Fruit fly (Drosophila melanogaster) whole organism, embryonic: Measurements from ENCODE around the gene CG7519.

Experiments
- Antp ChIP-seq: fragments of 200-800 bp; sonication (Bioruptor generic); optimal IDR thresholded peaks from 3 replicates; lab custom pipeline; 2016; ENCODE audit warnings: missing biosample characterization, missing genetic modification characterization
- CG10267 ChIP-seq: fragments of 200-800 bp; sonication (Bioruptor generic); optimal IDR thresholded peaks from 2 replicates; lab custom pipeline; 2018; ENCODE audit warnings: missing biosample characterization, mild to moderate bottlenecking, missing genetic modification characterization, moderate library complexity
- CG10431 ChIP-seq: fragments of 200-800 bp; sonication (Bioruptor generic); optimal IDR thresholded peaks from 3 replicates; lab custom pipeline; 2018; ENCODE audit warnings: missing biosample characterization, mild to moderate bottlenecking, missing genetic modification characterization
- CG15479 ChIP-seq: fragments of 200-800 bp; sonication (Bioruptor generic); optimal IDR thresholded peaks from 3 replicates; lab custom pipeline; 2019; ENCODE audit warnings: missing biosample characterization, mild to moderate bottlenecking, missing genetic modification characterization, moderate library complexity
- CG16813 ChIP-seq: fragments of 200-800 bp; sonication (Bioruptor generic); IDR thresholded peaks from 3 replicates; pipeline ENCODE4 v1.3.6; 2022; ENCODE audit warnings: missing biosample characterization, missing genetic modification characterization; ENCODE audit not compliant: partially characterized antibody
- CG17186 ChIP-seq: fragments of 200-800 bp; sonication (Bioruptor generic); optimal IDR thresholded peaks from 3 replicates; lab custom pipeline; 2017; ENCODE audit warnings: missing biosample characterization, missing genetic modification reagents, missing genetic modification characterization
- CG17385 ChIP-seq: fragments of 200-800 bp; sonication (Bioruptor generic); optimal IDR thresholded peaks from 3 replicates; lab custom pipeline; 2018; ENCODE audit warnings: missing biosample characterization, mild to moderate bottlenecking, missing genetic modification characterization
- CG17568 ChIP-seq: fragments of 200-800 bp; sonication (Bioruptor generic); optimal IDR thresholded peaks from 2 replicates; lab custom pipeline; 2018; ENCODE audit warnings: missing biosample characterization, mild to moderate bottlenecking, missing genetic modification characterization, moderate library complexity
- CG17829 ChIP-seq: fragments of 200-800 bp; optimal IDR thresholded peaks from 2 replicates; lab custom pipeline; 2019; ENCODE audit warnings: missing biosample characterization, mild to moderate bottlenecking, missing genetic modification characterization, moderate library complexity
- CG2202 ChIP-seq: fragments of 200-800 bp; sonication (Bioruptor generic); optimal IDR thresholded peaks from 2 replicates; lab custom pipeline; 2018; ENCODE audit warnings: missing biosample characterization, mild to moderate bottlenecking, missing genetic modification characterization
- CG30431 ChIP-seq: fragments of 200-800 bp; sonication (Bioruptor generic); optimal IDR thresholded peaks from 2 replicates; lab custom pipeline; 2017; ENCODE audit warnings: missing biosample characterization, missing genetic modification characterization
- CG3407 ChIP-seq: fragments of 200-800 bp; sonication (Bioruptor generic); optimal IDR thresholded peaks from 2 replicates; lab custom pipeline; 2018; ENCODE audit warnings: missing biosample characterization, mild to moderate bottlenecking, missing genetic modification characterization
- CG43689 ChIP-seq: fragments of 200-800 bp; sonication (Bioruptor generic); IDR thresholded peaks from 2 replicates; pipeline ENCODE4 v1.3.6; 2022; ENCODE audit warnings: missing biosample characterization, missing genetic modification characterization
- CG4617 ChIP-seq: fragments of 200-800 bp; sonication (Bioruptor generic); optimal IDR thresholded peaks from 3 replicates; lab custom pipeline; 2016; ENCODE audit warnings: missing biosample characterization, missing genetic modification characterization, borderline replicate concordance
- CG5245 ChIP-seq: fragments of 200-800 bp; sonication (Bioruptor generic); optimal IDR thresholded peaks from 3 replicates; lab custom pipeline; 2016; ENCODE audit warnings: missing biosample characterization, missing genetic modification characterization
- CG5953 ChIP-seq: fragments of 200-800 bp; sonication (Bioruptor generic); IDR thresholded peaks from 2 replicates; pipeline ENCODE4 v1.3.6; 2022; ENCODE audit warnings: missing biosample characterization, missing genetic modification characterization
- CG6854 ChIP-seq: fragments of 200-800 bp; sonication (Bioruptor generic); optimal IDR thresholded peaks from 3 replicates; lab custom pipeline; 2017; ENCODE audit warnings: missing biosample characterization, mild to moderate bottlenecking, missing genetic modification characterization
- CG8944 ChIP-seq: fragments of 200-800 bp; sonication (Bioruptor generic); optimal IDR thresholded peaks from 3 replicates; lab custom pipeline; 2016; ENCODE audit warnings: missing biosample characterization, missing genetic modification characterization
- Doc2 ChIP-seq: fragments of 200-800 bp; sonication (Bioruptor generic); IDR thresholded peaks from 2 replicates; pipeline ENCODE4 v1.3.6; 2022; ENCODE audit warnings: missing biosample characterization, missing genetic modification characterization
- Hr39 ChIP-seq: fragments of >200 bp; optimal IDR thresholded peaks from 2 replicates; lab custom pipeline; 2017
- Hsf ChIP-seq: fragments of 200-800 bp; sonication (Bioruptor generic); optimal IDR thresholded peaks from 3 replicates; lab custom pipeline; 2016; ENCODE audit warnings: missing biosample characterization, missing genetic modification characterization
- Kr ChIP-seq: fragments of 200-800 bp; sonication (Bioruptor generic); optimal IDR thresholded peaks from 2 replicates; lab custom pipeline; 2017; ENCODE audit warnings: missing biosample characterization, mild to moderate bottlenecking, missing genetic modification characterization
- MBD-R2 ChIP-seq: fragments of 200-800 bp; sonication (Bioruptor generic); IDR thresholded peaks from 2 replicates; pipeline ENCODE4 v1.3.6; 2022; ENCODE audit warnings: missing biosample characterization, missing genetic modification characterization
- MESR4 ChIP-seq: fragments of 200-800 bp; sonication (Bioruptor generic); optimal IDR thresholded peaks from 2 replicates; lab custom pipeline; 2018; ENCODE audit warnings: missing biosample characterization, mild to moderate bottlenecking, missing genetic modification characterization, moderate library complexity
- Neu2 ChIP-seq: fragments of 200-800 bp; sonication (Bioruptor generic); optimal IDR thresholded peaks from 3 replicates; lab custom pipeline; 2016; ENCODE audit warnings: missing biosample characterization, missing genetic modification characterization, borderline replicate concordance
- PHDP ChIP-seq: fragments of 200-800 bp; sonication (Bioruptor generic); optimal IDR thresholded peaks from 3 replicates; lab custom pipeline; 2018; ENCODE audit warnings: missing biosample characterization, mild to moderate bottlenecking, missing genetic modification characterization, moderate library complexity
- Six4 ChIP-seq: fragments of 200-800 bp; sonication (Bioruptor generic); optimal IDR thresholded peaks from 2 replicates; lab custom pipeline; 2016; ENCODE audit warnings: missing biosample characterization, missing genetic modification characterization
- abd-A ChIP-seq: fragments of 200-800 bp; sonication (Bioruptor generic); optimal IDR thresholded peaks from 3 replicates; lab custom pipeline; 2019; ENCODE audit warnings: missing biosample characterization, mild to moderate bottlenecking, missing genetic modification characterization, moderate library complexity
- chif ChIP-seq, 2 experiments: fragments of 200-800 bp; sonication (Bioruptor generic); optimal IDR thresholded peaks; 3 replicates each; lab custom pipeline; 2016; ENCODE audit warnings: missing biosample characterization in 2 of 2, missing genetic modification characterization in 2 of 2
- crc ChIP-seq: fragments of 200-800 bp; sonication (Bioruptor generic); optimal IDR thresholded peaks from 2 replicates; lab custom pipeline; 2016; ENCODE audit warnings: missing biosample characterization, missing genetic modification characterization
- croc ChIP-seq: fragments of 200-800 bp; sonication (Bioruptor generic); conservative IDR thresholded peaks from 3 replicates; pipeline ENCODE4 v1.3.6; 2022; ENCODE audit warnings: missing biosample characterization, missing genetic modification characterization
- fru ChIP-seq: fragments of >200 bp; optimal IDR thresholded peaks from 2 replicates; lab custom pipeline; 2017
- fu2 ChIP-seq: fragments of 200-800 bp; sonication (Bioruptor generic); optimal IDR thresholded peaks from 2 replicates; lab custom pipeline; 2016; ENCODE audit warnings: missing biosample characterization, missing genetic modification characterization
- hbn ChIP-seq: fragments of 200-800 bp; sonication (Bioruptor generic); IDR thresholded peaks from 2 replicates; pipeline ENCODE4 v1.3.6; 2022; ENCODE audit warnings: missing biosample characterization, missing genetic modification characterization; ENCODE audit not compliant: partially characterized antibody
- ind ChIP-seq: fragments of 200-800 bp; sonication (Bioruptor generic); optimal IDR thresholded peaks from 3 replicates; lab custom pipeline; 2016; ENCODE audit warnings: missing biosample characterization, missing genetic modification characterization
- insv ChIP-seq, 2 experiments: fragments of 200-800 bp; sonication (Bioruptor generic); optimal IDR thresholded peaks; 3 replicates each; lab custom pipeline; 2016 to 2018; ENCODE audit warnings: missing biosample characterization in 2 of 2, missing genetic modification characterization in 2 of 2
- lola ChIP-seq, 3 experiments: fragments of >200 bp in 2 of 3; fragments of 200-800 bp in 1 of 3; sonication (Bioruptor generic) in 1 of 3; optimal IDR thresholded peaks; 2 replicates each; lab custom pipeline; 2017 to 2019; ENCODE audit warnings: missing biosample characterization in 3 of 3, missing genetic modification characterization in 3 of 3, mild to moderate bottlenecking in 1 of 3, moderate library complexity in 1 of 3
- mam ChIP-seq: fragments of 200-800 bp; sonication (Bioruptor generic); optimal IDR thresholded peaks from 3 replicates; lab custom pipeline; 2016; ENCODE audit warnings: missing biosample characterization, missing genetic modification characterization
- nerfin-2 ChIP-seq: fragments of 200-800 bp; sonication (Bioruptor generic); IDR thresholded peaks from 2 replicates; pipeline ENCODE4 v1.3.6; 2022; ENCODE audit warnings: missing biosample characterization, missing genetic modification characterization; ENCODE audit not compliant: partially characterized antibody
- odd ChIP-seq: fragments of 200-800 bp; sonication (Bioruptor generic); optimal IDR thresholded peaks from 2 replicates; lab custom pipeline; 2017; ENCODE audit warnings: missing biosample characterization, mild to moderate bottlenecking, missing genetic modification characterization
- prd ChIP-seq, 3 experiments: fragments of >200 bp in 2 of 3; fragments of 200-800 bp in 1 of 3; sonication (Bioruptor generic) in 1 of 3; optimal IDR thresholded peaks in 2 of 3; IDR thresholded peaks in 1 of 3; 2 replicates in 2 of 3; 3 replicates in 1 of 3; pipeline versions ENCODE4 v1.3.6 to Lab custom; 2017 to 2022; ENCODE audit warnings: missing biosample characterization in 1 of 3, missing genetic modification characterization in 1 of 3
- pum ChIP-seq: fragments of 200-800 bp; sonication (Bioruptor generic); optimal IDR thresholded peaks from 2 replicates; lab custom pipeline; 2016; ENCODE audit warnings: missing biosample characterization, missing genetic modification characterization
- slou ChIP-seq: fragments of 200-800 bp; sonication (Bioruptor generic); optimal IDR thresholded peaks from 3 replicates; lab custom pipeline; 2016; ENCODE audit warnings: missing biosample characterization, missing genetic modification characterization
- sob ChIP-seq: fragments of 200-800 bp; sonication (Bioruptor generic); IDR thresholded peaks from 2 replicates; pipeline ENCODE4 v1.3.6; 2022; ENCODE audit warnings: missing biosample characterization, missing genetic modification characterization
- sr ChIP-seq: fragments of 200-800 bp; sonication (Bioruptor generic); IDR thresholded peaks from 3 replicates; pipeline ENCODE4 v1.3.6; 2022; ENCODE audit warnings: missing biosample characterization, missing genetic modification characterization
- vfl ChIP-seq: fragments of 200-800 bp; sonication (Bioruptor generic); optimal IDR thresholded peaks from 2 replicates; lab custom pipeline; 2016; ENCODE audit warnings: missing biosample characterization, missing genetic modification characterization
- wdn ChIP-seq: fragments of 200-800 bp; sonication (Bioruptor generic); IDR thresholded peaks from 2 replicates; pipeline ENCODE4 v1.3.6; 2022; ENCODE audit warnings: missing biosample characterization, missing genetic modification characterization
- zfh2 ChIP-seq: fragments of 200-800 bp; sonication (Bioruptor generic); optimal IDR thresholded peaks from 2 replicates; lab custom pipeline; 2016; ENCODE audit warnings: missing biosample characterization, missing genetic modification characterization

The CG7519 gene

dm6 chr3L:21515823-21516715 is 23.2 kb downstream of the CG7519 start, which contains the start of the genes SAK and Cdk12 (continued):
- TF ChIP-seq CG3407 (GFP tag; lab: Kevin White, UChicago) (peak; percentile 73), CG30431 (GFP tag; lab: Kevin White, UChicago) (peak; percentile 65), zfh2 (peak; percentile 81), lola (GFP tag; optimal IDR thresholded peaks at IDR 0.05; lab: Kevin White, UChicago) (peak in 1 of 3 experiments; percentile 85), CG10267 (tag; lab: Kevin White, UChicago) (peak; percentile 95), Neu2 (GFP tag; lab: Kevin White, UChicago) (no peak), CG16813 (peak; percentile 55; the same call in 2 of the 3 replicates), MESR4 (GFP tag; lab: Kevin White, UChicago) (peak; percentile 89), fu2 (peak; percentile 67), sr (GFP tag; lab: Robert Waterston, UW) (peak; percentile 5; the same call in 1 of the 3 replicates), CG4617 (GFP tag; lab: Kevin White, UChicago) (peak; percentile 80), Kr (GFP tag; lab: Kevin White, UChicago) (no peak), CG17829 (tag; lab: Kevin White, UChicago) (peak; percentile 89), pum (peak; percentile 60), PHDP (tag; lab: Kevin White, UChicago) (peak; percentile 85), nerfin-2 (no peak), odd (peak; percentile 80), vfl (peak; percentile 11), abd-A (tag; lab: Kevin White, UChicago) (peak; percentile 77), CG17568 (GFP tag; lab: Kevin White, UChicago) (peak; percentile 48), Hsf (peak; percentile 71), MBD-R2 (peak; percentile 60), CG17186 (no peak), CG2202 (peak; percentile 63), hbn (GFP tag; lab: Robert Waterston, UW) (no peak), Antp (peak; percentile 71), ind (GFP tag; lab: Kevin White, UChicago) (peak; percentile 86), CG5245 (peak; percentile 54), CG43689 (0 out of 2 replicates have a peak, but pooled peaks have one; percentile 34), Doc2 (GFP tag; lab: Robert Waterston, UW) (no peak), croc (GFP tag; lab: Robert Waterston, UW) (peak; percentile 50; the same call in 2 of the 3 replicates), CG5953 (GFP tag; lab: Robert Waterston, UW) (peak; percentile 38; the same call in 1 of the 2 replicates), prd (optimal IDR thresholded peaks at IDR 0.05; lab: Kevin White, UChicago) (no peak), prd (GFP tag; IDR thresholded peaks at IDR 0.05; lab: Robert Waterston, UW) (peak; percentile 90), Six4 (GFP tag; lab: Kevin White, UChicago) (peak; percentile 80), wdn (GFP tag; lab: Robert Waterston, UW) (peak; percentile 76), Hr39 (lab: Kevin White, UChicago) (no peak), slou (GFP tag; lab: Kevin White, UChicago) (peak; percentile 82), CG8944 (GFP tag; lab: Kevin White, UChicago) (peak; percentile 65), CG6854 (peak; percentile 55), CG15479 (GFP tag; lab: Kevin White, UChicago) (peak; percentile 12), chif (GFP tag; optimal IDR thresholded peaks at IDR 0.05; lab: Kevin White, UChicago) (peak in 1 of 2 experiments; percentile 57), crc (GFP tag; lab: Kevin White, UChicago) (no peak), CG10431 (peak; percentile 38), fru (lab: Kevin White, UChicago) (no peak), CG17385 (GFP tag; lab: Kevin White, UChicago) (peak; percentile 80), sob (GFP tag; lab: Robert Waterston, UW) (peak; percentile 83), mam (GFP tag; lab: Kevin White, UChicago) (peak; percentile 77), insv (GFP tag; optimal IDR thresholded peaks at IDR 0.05; lab: Kevin White, UChicago) (peak in 1 of 2 experiments; percentile 71)
